Worm (Caenorhabditis elegans) whole organism, L1 larva: Measurements from ENCODE around the gene aptf-1.

Source experiments
- ceh-82 ChIP-seq, 3 experiments: fragments of 150-350 bp in 1 of 3; sonication (generic microtip) in 2 of 3; optimal IDR thresholded peaks; 2 replicates each; lab custom pipeline; 2014 to 2017; ENCODE audit warnings: missing biosample characterization in 3 of 3, missing genetic modification characterization in 3 of 3
- lsy-2 ChIP-seq, 2 experiments: fragments of 150-350 bp; optimal IDR thresholded peaks; 2 replicates each; lab custom pipeline; 2014; ENCODE audit warnings: missing biosample characterization in 2 of 2, missing genetic modification characterization in 2 of 2
- nhr-237 ChIP-seq: fragments of 150-350 bp; optimal IDR thresholded peaks from 2 replicates; lab custom pipeline; 2014; ENCODE audit warnings: missing biosample characterization, missing genetic modification characterization

DNA sequence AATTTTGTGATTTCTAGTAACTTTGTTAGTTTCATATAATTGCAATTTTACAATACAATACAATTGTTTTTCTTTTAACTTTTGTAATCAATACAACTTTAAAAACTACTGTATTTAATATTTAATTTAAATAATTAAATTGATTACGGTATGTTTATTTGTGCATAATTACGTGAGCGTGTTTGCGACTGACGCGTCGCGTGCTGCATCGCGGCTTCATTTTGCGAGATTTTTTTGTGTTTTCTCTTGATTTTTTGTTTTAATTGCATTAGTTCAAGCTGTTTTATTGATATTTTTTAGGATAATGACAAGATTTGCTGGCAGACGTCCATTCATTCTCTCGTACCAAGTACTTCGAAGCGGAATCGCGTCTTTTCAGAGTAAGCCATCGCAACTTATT lies 21.9 kb downstream of the aptf-1 start, which contains the start of gene T28D9.4:
- TF ChIP-seq lsy-2 (tag; optimal IDR thresholded peaks at IDR 0.05; lab: Kevin White, UChicago) (no peak), nhr-237 (tag; lab: Kevin White, UChicago) (no peak), ceh-82 (tag; optimal IDR thresholded peaks at IDR 0.05; lab: Kevin White, UChicago) (no peak)
